Worm (Caenorhabditis elegans) whole organism, L3 larva: ENCODE measurements around the gene F45G2.7.

ENCODE experiments used
- R02D3.7 ChIP-seq: fragments of 150-350 bp; optimal IDR thresholded peaks from 2 replicates; lab custom pipeline; 2014; ENCODE audit warnings: missing biosample characterization, missing genetic modification characterization
- ZK546.5 ChIP-seq: sonication (generic microtip); optimal IDR thresholded peaks from 2 replicates; lab custom pipeline; 2017; ENCODE audit warnings: missing biosample characterization, missing genetic modification characterization
- aly-2 ChIP-seq: fragments of 150-350 bp; optimal IDR thresholded peaks from 2 replicates; lab custom pipeline; 2014; ENCODE audit warnings: missing biosample characterization, missing genetic modification characterization
- ama-1 ChIP-seq: fragments of 150-350 bp; optimal IDR thresholded peaks from 2 replicates; lab custom pipeline; 2018
- ceh-16 ChIP-seq: sonication (generic microtip); optimal IDR thresholded peaks from 2 replicates; lab custom pipeline; 2017; ENCODE audit warnings: missing biosample characterization, missing genetic modification characterization
- ceh-28 ChIP-seq: fragments of 150-350 bp; optimal IDR thresholded peaks from 2 replicates; lab custom pipeline; 2014; ENCODE audit warnings: missing biosample characterization, missing genetic modification reagents, missing genetic modification characterization
- ceh-82 ChIP-seq: fragments of 150-350 bp; optimal IDR thresholded peaks from 2 replicates; lab custom pipeline; 2014; ENCODE audit warnings: missing biosample characterization, missing genetic modification characterization
- daf-12 ChIP-seq: fragments of 150-350 bp; optimal IDR thresholded peaks from 2 replicates; lab custom pipeline; 2014; ENCODE audit warnings: missing biosample characterization, missing genetic modification reagents, missing genetic modification characterization
- egl-27 ChIP-seq: sonication (generic microtip); optimal IDR thresholded peaks from 4 replicates; lab custom pipeline; 2017; ENCODE audit warnings: missing biosample characterization, missing genetic modification reagents, missing genetic modification characterization
- elt-1 ChIP-seq: fragments of 150-350 bp; optimal IDR thresholded peaks from 2 replicates; lab custom pipeline; 2014; ENCODE audit warnings: missing biosample characterization, missing genetic modification characterization
- elt-2 ChIP-seq: sonication (generic microtip); optimal IDR thresholded peaks from 2 replicates; lab custom pipeline; 2016; ENCODE audit warnings: missing genetic modification reagents, mild to moderate bottlenecking, missing genetic modification characterization, missing compliant biosample characterization
- elt-3 ChIP-seq, 3 experiments: fragments of 150-350 bp in 1 of 3; sonication (generic microtip) in 2 of 3; optimal IDR thresholded peaks; 2 replicates in 2 of 3; 4 replicates in 1 of 3; lab custom pipeline; 2014 to 2017; ENCODE audit warnings: missing biosample characterization in 3 of 3, missing genetic modification characterization in 3 of 3
- eor-1 ChIP-seq, 2 experiments: fragments of 150-350 bp; optimal IDR thresholded peaks; 2 replicates each; lab custom pipeline; 2014 to 2018; ENCODE audit warnings: missing biosample characterization in 2 of 2, missing genetic modification characterization in 2 of 2
- fkh-2 ChIP-seq: fragments of 150-350 bp; optimal IDR thresholded peaks from 2 replicates; lab custom pipeline; 2014; ENCODE audit warnings: missing biosample characterization, missing genetic modification reagents, missing genetic modification characterization
- fos-1 ChIP-seq: fragments of 150-350 bp; optimal IDR thresholded peaks from 2 replicates; lab custom pipeline; 2014; ENCODE audit warnings: missing biosample characterization, missing genetic modification characterization
- hmg-11 ChIP-seq: sonication (generic microtip); optimal IDR thresholded peaks from 2 replicates; lab custom pipeline; 2016; ENCODE audit warnings: missing genetic modification characterization, missing compliant biosample characterization
- jun-1 ChIP-seq: fragments of 150-350 bp; optimal IDR thresholded peaks from 2 replicates; lab custom pipeline; 2014; ENCODE audit warnings: missing biosample characterization, missing genetic modification reagents, missing genetic modification characterization
- lin-15B ChIP-seq: fragments of 150-350 bp; optimal IDR thresholded peaks from 2 replicates; lab custom pipeline; 2014; ENCODE audit warnings: missing biosample characterization, missing genetic modification characterization
- lin-39 ChIP-seq: fragments of 150-350 bp; optimal IDR thresholded peaks from 2 replicates; lab custom pipeline; 2018; ENCODE audit warnings: missing biosample characterization, missing genetic modification reagents, missing genetic modification characterization
- lsy-12 ChIP-seq: sonication (generic microtip); optimal IDR thresholded peaks from 2 replicates; lab custom pipeline; 2016; ENCODE audit warnings: mild to moderate bottlenecking, missing genetic modification characterization, missing compliant biosample characterization
- mml-1 ChIP-seq: fragments of 150-350 bp; sonication (generic microtip); optimal IDR thresholded peaks from 3 replicates; lab custom pipeline; 2014; ENCODE audit warnings: missing biosample characterization, missing genetic modification characterization
- nfya-1 ChIP-seq: sonication (generic microtip); optimal IDR thresholded peaks from 2 replicates; lab custom pipeline; 2017; ENCODE audit warnings: missing genetic modification characterization, mild to moderate bottlenecking, missing compliant biosample characterization, antibody characterized with exemption, moderate library complexity; ENCODE audit not compliant: insufficient read depth
- nhr-11 ChIP-seq: fragments of 150-350 bp; optimal IDR thresholded peaks from 2 replicates; lab custom pipeline; 2014; ENCODE audit warnings: missing biosample characterization, missing genetic modification characterization
- nhr-23 ChIP-seq: fragments of 150-350 bp; optimal IDR thresholded peaks from 2 replicates; lab custom pipeline; 2014; ENCODE audit warnings: missing biosample characterization, missing genetic modification reagents, missing genetic modification characterization
- nhr-237 ChIP-seq: fragments of 150-350 bp; optimal IDR thresholded peaks from 2 replicates; lab custom pipeline; 2014; ENCODE audit warnings: missing biosample characterization, missing genetic modification characterization
- nhr-25 ChIP-seq: sonication (generic microtip); optimal IDR thresholded peaks from 2 replicates; lab custom pipeline; 2017; ENCODE audit warnings: missing biosample characterization, missing genetic modification characterization
- nhr-28 ChIP-seq: fragments of 150-350 bp; optimal IDR thresholded peaks from 2 replicates; lab custom pipeline; 2014; ENCODE audit warnings: missing biosample characterization, missing genetic modification characterization
- nhr-43 ChIP-seq: sonication (generic microtip); optimal IDR thresholded peaks from 2 replicates; lab custom pipeline; 2016; ENCODE audit warnings: mild to moderate bottlenecking, missing genetic modification characterization, missing compliant biosample characterization; ENCODE audit not compliant: poor library complexity, severe bottlenecking
- nhr-67 ChIP-seq: fragments of 150-350 bp; optimal IDR thresholded peaks from 2 replicates; lab custom pipeline; 2014; ENCODE audit warnings: missing biosample characterization, missing genetic modification characterization
- nhr-76 ChIP-seq: fragments of 150-350 bp; sonication (generic microtip); optimal IDR thresholded peaks from 5 replicates; lab custom pipeline; 2014; ENCODE audit warnings: missing biosample characterization, missing genetic modification characterization
- pqm-1 ChIP-seq: fragments of 150-350 bp; optimal IDR thresholded peaks from 2 replicates; lab custom pipeline; 2017; ENCODE audit warnings: missing biosample characterization, missing genetic modification characterization, inconsistent platforms
- sea-2 ChIP-seq: fragments of 150-350 bp; sonication (generic microtip); optimal IDR thresholded peaks from 4 replicates; lab custom pipeline; 2014; ENCODE audit warnings: missing biosample characterization, missing genetic modification reagents, missing genetic modification characterization
- skn-1 ChIP-seq: fragments of 150-350 bp; optimal IDR thresholded peaks from 2 replicates; lab custom pipeline; 2014; ENCODE audit warnings: missing biosample characterization, missing genetic modification characterization
- snpc-4 ChIP-seq: fragments of 150-350 bp; optimal IDR thresholded peaks from 2 replicates; lab custom pipeline; 2014; ENCODE audit warnings: missing biosample characterization, missing genetic modification characterization
- unc-39 ChIP-seq: sonication (generic microtip); optimal IDR thresholded peaks from 4 replicates; lab custom pipeline; 2017; ENCODE audit warnings: missing biosample characterization, missing genetic modification characterization
- zag-1 ChIP-seq: fragments of 150-350 bp; optimal IDR thresholded peaks from 2 replicates; lab custom pipeline; 2014; ENCODE audit warnings: missing biosample characterization, missing genetic modification characterization
- ztf-11 ChIP-seq: fragments of 150-350 bp; optimal IDR thresholded peaks from 2 replicates; lab custom pipeline; 2014; ENCODE audit warnings: missing biosample characterization, missing genetic modification characterization
- ztf-4 ChIP-seq: fragments of 150-350 bp; optimal IDR thresholded peaks from 2 replicates; lab custom pipeline; 2014; ENCODE audit warnings: missing biosample characterization, missing genetic modification characterization

Gene F45G2.7

ce11 chrIII:13435570-13435969 is 1.3 kb upstream of the F45G2.7 start, which contains the start of gene F45G2.8:
Gene F45G2.8 (minus strand): TSS chrIII:13435670.
- TF ChIP-seq ama-1 (lab: Kevin White, UChicago) (no peak), elt-2 (no peak), elt-3 (tag; optimal IDR thresholded peaks at IDR 0.05; lab: Kevin White, UChicago) (no peak), nhr-67 (tag; lab: Kevin White, UChicago) (no peak), eor-1 (tag; optimal IDR thresholded peaks at IDR 0.05; lab: Kevin White, UChicago) (no peak), fos-1 (tag; lab: Kevin White, UChicago) (no peak), egl-27 (tag; lab: Kevin White, UChicago) (no peak), ztf-11 (no peak), snpc-4 (tag; lab: Kevin White, UChicago) (no peak), skn-1 (tag; lab: Kevin White, UChicago) (no peak), nhr-23 (tag; lab: Kevin White, UChicago) (no peak), ceh-82 (tag; lab: Kevin White, UChicago) (no peak), pqm-1 (no peak), nhr-28 (no peak)

- no peak for TF ChIP-seq elt-2
- no peak for TF ChIP-seq elt-3 (tag; optimal IDR thresholded peaks at IDR 0.05; lab: Kevin White, UChicago)
- TF ChIP-seq lsy-12 (tag; lab: Kevin White, UChicago): no peak
- no peak for TF ChIP-seq skn-1 (tag; lab: Kevin White, UChicago)
- TF ChIP-seq elt-1 (tag; lab: Kevin White, UChicago): no peak
- no peak for TF ChIP-seq nhr-43 (tag; lab: Kevin White, UChicago)
- TF ChIP-seq R02D3.7: no peak
- TF ChIP-seq nfya-1: no peak
- TF ChIP-seq lin-15B (tag; lab: Kevin White, UChicago): no peak
- no peak for TF ChIP-seq nhr-25 (tag; lab: Kevin White, UChicago)
- no peak for TF ChIP-seq unc-39 (tag; lab: Kevin White, UChicago)
- TF ChIP-seq eor-1 (tag; optimal IDR thresholded peaks at IDR 0.05; lab: Kevin White, UChicago): no peak
- no peak for TF ChIP-seq aly-2 (tag; lab: Kevin White, UChicago)
- TF ChIP-seq nhr-11: no peak
- no peak for TF ChIP-seq ztf-11
- no peak for TF ChIP-seq nhr-28
- no peak for TF ChIP-seq nhr-23 (tag; lab: Kevin White, UChicago)
- no peak for TF ChIP-seq fkh-2
- TF ChIP-seq ama-1 (lab: Kevin White, UChicago): no peak
Measured at ce11 chrIII:13430162-13430561, 4.1 kb downstream of the F45G2.7 start, which contains the start of gene trf-1. Gene trf-1 (plus strand): TSS chrIII:13430462.

DNA sequence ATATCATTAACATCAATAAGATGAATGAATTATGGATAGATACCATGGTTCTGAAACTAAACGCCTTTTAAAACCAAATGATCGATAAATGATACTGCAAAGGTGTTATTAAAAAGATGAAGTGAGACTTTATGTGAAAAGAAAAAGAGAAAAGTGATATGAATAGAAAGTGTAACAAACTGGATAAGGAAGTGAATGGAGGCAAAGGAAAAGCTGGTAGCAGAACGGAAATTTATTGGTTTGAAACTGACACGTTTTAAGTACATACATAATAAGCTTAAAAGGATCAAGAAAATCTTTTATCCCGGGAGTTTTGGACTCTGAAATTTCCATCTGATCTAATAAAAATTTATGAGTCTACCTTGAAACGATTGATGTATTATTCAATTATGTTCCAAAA is 4.6 kb downstream of the F45G2.7 start, which contains the start of gene bli-5:
Gene bli-5 (minus strand): TSS at position 101 of the 400 bp plus-strand sequence.
- no peak for TF ChIP-seq nhr-43 (tag; lab: Kevin White, UChicago)
- TF ChIP-seq ceh-82 (tag; lab: Kevin White, UChicago): no peak
- TF ChIP-seq nfya-1: no peak
- TF ChIP-seq jun-1 (tag; lab: Kevin White, UChicago): no peak
- no peak for TF ChIP-seq sea-2
- TF ChIP-seq daf-12: no peak
- TF ChIP-seq nhr-237: no peak
- no peak for TF ChIP-seq zag-1 (tag; lab: Kevin White, UChicago)
- TF ChIP-seq nhr-76 (tag; lab: Kevin White, UChicago): no peak
- TF ChIP-seq, all 47 proteins: peak for 0

ce11 chrIII:13427817-13428216 is 6.5 kb downstream of the F45G2.7 start:
- TF ChIP-seq ama-1 (lab: Kevin White, UChicago): peak; percentile 37
- no peak for TF ChIP-seq R02D3.7
- TF ChIP-seq, all 47 proteins: peak for 1

DNA sequence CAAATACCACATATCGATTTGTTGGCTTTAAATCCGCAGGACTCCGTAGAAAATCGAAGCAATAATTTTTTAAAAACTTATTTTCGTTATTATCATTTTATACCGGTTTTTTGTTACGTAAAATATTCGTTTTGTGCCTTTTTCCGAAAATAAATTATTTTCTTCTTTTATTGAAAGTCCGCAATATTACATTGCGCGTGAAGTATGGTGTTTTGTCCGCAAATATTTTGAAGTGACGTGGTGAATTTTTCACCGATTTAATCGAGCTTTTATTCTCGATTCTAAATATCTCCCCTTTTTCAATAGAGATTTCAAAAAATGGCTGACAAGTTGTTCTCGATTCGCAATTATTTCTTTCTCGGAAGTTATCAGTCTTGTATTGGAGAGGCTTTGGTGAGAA is 8.3 kb downstream of the F45G2.7 start, which contains the start of gene cope-1:
Gene cope-1 (plus strand): TSS at position 229 of the 400 bp plus-strand sequence.
- peak; percentile 28 for TF ChIP-seq lin-15B (tag; lab: Kevin White, UChicago)
- TF ChIP-seq ZK546.5: no peak
- no peak for TF ChIP-seq jun-1 (tag; lab: Kevin White, UChicago)
- TF ChIP-seq nhr-43 (tag; lab: Kevin White, UChicago): no peak
- TF ChIP-seq zag-1 (tag; lab: Kevin White, UChicago): no peak
- no peak for TF ChIP-seq lsy-12 (tag; lab: Kevin White, UChicago)
- TF ChIP-seq ceh-16 (tag; lab: Kevin White, UChicago): no peak
- TF ChIP-seq ztf-4 (tag; lab: Kevin White, UChicago): no peak
- no peak for TF ChIP-seq elt-3 (tag; optimal IDR thresholded peaks at IDR 0.05; lab: Kevin White, UChicago)
- no peak for TF ChIP-seq nhr-28
- no peak for TF ChIP-seq ceh-28 (tag; lab: Kevin White, UChicago)
- peak; percentile 46 for TF ChIP-seq nfya-1
- TF ChIP-seq sea-2: no peak
- TF ChIP-seq hmg-11 (tag; lab: Kevin White, UChicago): peak; percentile 67
- no peak for TF ChIP-seq unc-39 (tag; lab: Kevin White, UChicago)
- TF ChIP-seq mml-1 (tag; lab: Kevin White, UChicago): no peak
- TF ChIP-seq lin-39 (tag; lab: Kevin White, UChicago): no peak
